Fruit fly (Drosophila melanogaster): ENCODE data around the gene CG4281.

CG4281 gene

dm6 chrX:2088798-2089197 is 23.9 kb upstream of the CG4281 start (continued):
- TF ChIP-seq Abd-B (GFP tag; optimal IDR thresholded peaks at IDR 0.05) = no peak
- TF ChIP-seq Chrac-16 (GFP tag; optimal IDR thresholded peaks at IDR 0.05) = no peak
- TF ChIP-seq az2 (GFP tag; optimal IDR thresholded peaks at IDR 0.05) = no peak
- TF ChIP-seq CG16813 (GFP tag; IDR thresholded peaks at IDR 0.05; ENCODE audit: partially characterized antibody) = no peak
- TF ChIP-seq CG11695 (GFP tag; IDR thresholded peaks at IDR 0.05) = no peak
- no peak for TF ChIP-seq Tbp (GFP tag; optimal IDR thresholded peaks at IDR 0.05)
- TF ChIP-seq crp (GFP tag; optimal IDR thresholded peaks at IDR 0.05) = no peak
- peak; percentile 26 for TF ChIP-seq CG18599 (GFP tag; optimal IDR thresholded peaks at IDR 0.05)
- no peak for TF ChIP-seq CG18262 (tag; optimal IDR thresholded peaks at IDR 0.05)
- TF ChIP-seq pfk (GFP tag; optimal IDR thresholded peaks at IDR 0.05) = no peak
- TF ChIP-seq CG1233 (GFP tag; optimal IDR thresholded peaks at IDR 0.05) = no peak
- TF ChIP-seq CG17359 (tag; optimal IDR thresholded peaks at IDR 0.05) = no peak
- 0 out of 2 replicates have a peak, but pooled peaks have one; percentile 5 for TF ChIP-seq Ada2b (GFP tag; IDR thresholded peaks at IDR 0.05)
- no peak for TF ChIP-seq amos (GFP tag; IDR thresholded peaks at IDR 0.05; ENCODE audit: partially characterized antibody)
- 0 out of 3 replicates have a peak, but pooled peaks have one; percentile 10 for TF ChIP-seq dysf (GFP tag; IDR thresholded peaks at IDR 0.05)
- TF ChIP-seq Trl (optimal IDR thresholded peaks at IDR 0.05) = no peak
- TF ChIP-seq Trl (GFP tag; optimal IDR thresholded peaks at IDR 0.05) = no peak
- TF ChIP-seq schlank (tag; optimal IDR thresholded peaks at IDR 0.05) = no peak
- no peak for TF ChIP-seq sim (GFP tag; IDR thresholded peaks at IDR 0.05)
- TF ChIP-seq mld (GFP tag; IDR thresholded peaks at IDR 0.05; ENCODE audit: partially characterized antibody) = no peak
- no peak for TF ChIP-seq Bdp1 (GFP tag; optimal IDR thresholded peaks at IDR 0.05)
- no peak for TF ChIP-seq CG34224 (GFP tag; IDR thresholded peaks at IDR 0.05; ENCODE audit: partially characterized antibody)
- TF ChIP-seq CG16863 (GFP tag; optimal IDR thresholded peaks at IDR 0.05) = no peak
- TF ChIP-seq CG11247 (GFP tag; IDR thresholded peaks at IDR 0.05) = 0 out of 2 replicates have a peak, but pooled peaks have one; percentile 28
- TF ChIP-seq Hr78 (GFP tag; optimal IDR thresholded peaks at IDR 0.05) = no peak
- TF ChIP-seq toy (GFP tag; IDR thresholded peaks at IDR 0.05) = no peak
- TF ChIP-seq Oaz (GFP tag; IDR thresholded peaks at IDR 0.05) = no peak
- TF ChIP-seq Ravus (GFP tag; IDR thresholded peaks at IDR 0.05) = no peak
- TF ChIP-seq Lhr (GFP tag; optimal IDR thresholded peaks at IDR 0.05) = no peak
- TF ChIP-seq ewg (GFP tag; optimal IDR thresholded peaks at IDR 0.05) = no peak
- no peak for TF ChIP-seq CG6791 (GFP tag; IDR thresholded peaks at IDR 0.05; ENCODE audit: partially characterized antibody)
- no peak for TF ChIP-seq CG11085 (GFP tag; IDR thresholded peaks at IDR 0.05)
- no peak for TF ChIP-seq CG13296 (GFP tag; optimal IDR thresholded peaks at IDR 0.05)
- no peak for TF ChIP-seq CG8388 (GFP tag; optimal IDR thresholded peaks at IDR 0.05)
- TF ChIP-seq maf-S (GFP tag; optimal IDR thresholded peaks at IDR 0.05) = no peak
- TF ChIP-seq CG3281 (GFP tag; optimal IDR thresholded peaks at IDR 0.05) = no peak
- TF ChIP-seq her (GFP tag; optimal IDR thresholded peaks at IDR 0.05) = no peak
- peak; percentile 36; the same call in 1 of the 2 replicates for TF ChIP-seq Ptx1 (GFP tag; IDR thresholded peaks at IDR 0.05)
- no peak for TF ChIP-seq sqz (GFP tag; optimal IDR thresholded peaks at IDR 0.05)
- TF ChIP-seq D19A (tag; optimal IDR thresholded peaks at IDR 0.05) = peak; percentile 59
- TF ChIP-seq CG6854 (GFP tag; optimal IDR thresholded peaks at IDR 0.05) = no peak
- TF ChIP-seq fd64A (GFP tag; optimal IDR thresholded peaks at IDR 0.05) = no peak
- TF ChIP-seq E2f1 (GFP tag; IDR thresholded peaks at IDR 0.05) = no peak
- no peak for TF ChIP-seq sc (optimal IDR thresholded peaks at IDR 0.05)
- no peak for TF ChIP-seq sc (GFP tag; optimal IDR thresholded peaks at IDR 0.05)
- no peak for TF ChIP-seq Ets97D (GFP tag; optimal IDR thresholded peaks at IDR 0.05)
- no peak for TF ChIP-seq sd (tag; optimal IDR thresholded peaks at IDR 0.05)
- no peak for TF ChIP-seq Neu2 (GFP tag; optimal IDR thresholded peaks at IDR 0.05; ENCODE audit: borderline replicate concordance)
